Worm (Caenorhabditis elegans): Measurements from ENCODE around the gene smex-1.

smex-1 gene

ce11 chrV:8259016-8259415 lies 36.8 kb downstream of the smex-1 start, which contains the start of gene C16D9.1:
TSS of gene C16D9.1 (plus strand) at chrV:8259316.
- TF ChIP-seq pros-1 (tag; optimal IDR thresholded peaks at IDR 0.05) (no peak), ceh-24 (tag; optimal IDR thresholded peaks at IDR 0.05) (no peak), ceh-30 (tag; optimal IDR thresholded peaks at IDR 0.05) (no peak), ceh-2 (tag; optimal IDR thresholded peaks at IDR 0.05) (no peak), npax-4 (tag; optimal IDR thresholded peaks at IDR 0.05) (no peak), rnt-1 (tag; optimal IDR thresholded peaks at IDR 0.05) (no peak), syd-9 (tag; optimal IDR thresholded peaks at IDR 0.05) (no peak), K09A11.1 (tag; optimal IDR thresholded peaks at IDR 0.05; ENCODE audit: insufficient read depth) (no peak), ceh-6 (GFP tag; optimal IDR thresholded peaks at IDR 0.05) (no peak), ceh-14 (tag; optimal IDR thresholded peaks at IDR 0.05) (no peak), sdc-2 (tag; optimal IDR thresholded peaks at IDR 0.05) (no peak), mec-3 (tag; optimal IDR thresholded peaks at IDR 0.05; ENCODE audit: borderline replicate concordance) (no peak), hlh-30 (tag; optimal IDR thresholded peaks at IDR 0.05; ENCODE audit: insufficient read depth) (no peak), F13H6.1 (tag; optimal IDR thresholded peaks at IDR 0.05) (no peak), ttx-3 (tag; optimal IDR thresholded peaks at IDR 0.05) (no peak), ceh-19 (GFP tag; optimal IDR thresholded peaks at IDR 0.05) (no peak)

- TF ChIP-seq ceh-14 (tag; optimal IDR thresholded peaks at IDR 0.05) (no peak), unc-42 (tag; optimal IDR thresholded peaks at IDR 0.05) (peak; percentile 30)
Observed at ce11 chrV:8254973-8255372, 40.8 kb downstream of the smex-1 start.

- TF ChIP-seq fkh-6 (tag; optimal IDR thresholded peaks at IDR 0.05) (no peak), unc-42 (tag; optimal IDR thresholded peaks at IDR 0.05) (peak; percentile 97)
Observed at ce11 chrV:8253946-8254345, 41.8 kb downstream of the smex-1 start.

ce11 chrV:8252532-8252931 lies 43.2 kb downstream of the smex-1 start:
- TF ChIP-seq elt-4 (tag; optimal IDR thresholded peaks at IDR 0.05) (no peak), unc-55 (GFP tag; optimal IDR thresholded peaks at IDR 0.05) (peak; percentile 43)

- TF ChIP-seq hlh-15 (tag; optimal IDR thresholded peaks at IDR 0.05) (no peak), pha-4 (tag; optimal IDR thresholded peaks at IDR 0.05) (no peak), sdc-2 (tag; optimal IDR thresholded peaks at IDR 0.05) (no peak), ceh-30 (tag; optimal IDR thresholded peaks at IDR 0.05) (no peak), fkh-6 (tag; optimal IDR thresholded peaks at IDR 0.05) (no peak), fkh-10 (GFP tag; optimal IDR thresholded peaks at IDR 0.05) (no peak), ref-2 (tag; optimal IDR thresholded peaks at IDR 0.05) (no peak), pha-2 (tag; optimal IDR thresholded peaks at IDR 0.05) (no peak), pqm-1 (tag; optimal IDR thresholded peaks at IDR 0.05) (no peak), lim-6 (tag; optimal IDR thresholded peaks at IDR 0.05) (no peak), ttx-3 (tag; optimal IDR thresholded peaks at IDR 0.05) (no peak), odd-2 (tag; optimal IDR thresholded peaks at IDR 0.05) (no peak), ceh-2 (tag; optimal IDR thresholded peaks at IDR 0.05) (no peak), C38D4.7 (GFP tag; optimal IDR thresholded peaks at IDR 0.05) (no peak), pag-3 (tag; optimal IDR thresholded peaks at IDR 0.05; ENCODE audit: borderline replicate concordance) (no peak), F13H6.1 (tag; optimal IDR thresholded peaks at IDR 0.05) (no peak), ama-1 (optimal IDR thresholded peaks at IDR 0.05) (no peak)
Observed at ce11 chrV:8251075-8251474, 44.7 kb downstream of the smex-1 start.

- no peak for TF ChIP-seq fkh-6 (tag; optimal IDR thresholded peaks at IDR 0.05)
- TF ChIP-seq ceh-48 (tag; optimal IDR thresholded peaks at IDR 0.05): no peak
- no peak for TF ChIP-seq ceh-31 (tag; optimal IDR thresholded peaks at IDR 0.05)
- no peak for TF ChIP-seq madf-2 (tag; optimal IDR thresholded peaks at IDR 0.05)
- TF ChIP-seq ceh-6 (GFP tag; optimal IDR thresholded peaks at IDR 0.05): no peak
- TF ChIP-seq lin-11 (tag; optimal IDR thresholded peaks at IDR 0.05): no peak
- no peak for TF ChIP-seq Y22D7AL.16 (tag; optimal IDR thresholded peaks at IDR 0.05)
- TF ChIP-seq dve-1 (tag; optimal IDR thresholded peaks at IDR 0.05): no peak
- TF ChIP-seq ceh-30 (tag; optimal IDR thresholded peaks at IDR 0.05): no peak
- TF ChIP-seq hlh-15 (tag; optimal IDR thresholded peaks at IDR 0.05): no peak
- TF ChIP-seq rnt-1 (tag; optimal IDR thresholded peaks at IDR 0.05): no peak
- no peak for TF ChIP-seq ceh-9 (tag; optimal IDR thresholded peaks at IDR 0.05)
- TF ChIP-seq ceh-22 (tag; optimal IDR thresholded peaks at IDR 0.05): no peak
Observed at ce11 chrV:8250208-8250607, 45.6 kb downstream of the smex-1 start, which contains the start of gene C16D9.6. TSS of gene C16D9.6 (minus strand) at chrV:8250308.
